Worm (Caenorhabditis elegans): ENCODE data around the gene C10A4.2.

C10A4.2 gene

ce11 chrX:7409030-7409429 lies 1.0 kb upstream of the C10A4.2 start:
- no peak for TF ChIP-seq unc-86 (tag; optimal IDR thresholded peaks at IDR 0.05)
- no peak for TF ChIP-seq ahr-1 (tag; optimal IDR thresholded peaks at IDR 0.05)

- TF ChIP-seq ceh-18 (tag; optimal IDR thresholded peaks at IDR 0.05) (no peak), dve-1 (tag; optimal IDR thresholded peaks at IDR 0.05) (no peak), ceh-19 (GFP tag; optimal IDR thresholded peaks at IDR 0.05) (no peak), sox-4 (tag; optimal IDR thresholded peaks at IDR 0.05) (no peak), ceh-22 (tag; optimal IDR thresholded peaks at IDR 0.05) (no peak), zip-5 (tag; optimal IDR thresholded peaks at IDR 0.05) (no peak), C38D4.7 (GFP tag; optimal IDR thresholded peaks at IDR 0.05) (no peak), unc-42 (tag; optimal IDR thresholded peaks at IDR 0.05) (no peak), hlh-30 (tag; optimal IDR thresholded peaks at IDR 0.05; ENCODE audit: insufficient read depth) (no peak), Y22D7AL.16 (tag; optimal IDR thresholded peaks at IDR 0.05) (no peak), fax-1 (tag; optimal IDR thresholded peaks at IDR 0.05) (no peak), pat-9 (tag; optimal IDR thresholded peaks at IDR 0.05) (no peak), lim-6 (tag; optimal IDR thresholded peaks at IDR 0.05) (no peak), tbx-7 (tag; optimal IDR thresholded peaks at IDR 0.05) (no peak), unc-3 (GFP tag; conservative IDR thresholded peaks at IDR 0.05) (no peak), unc-3 (tag; optimal IDR thresholded peaks at IDR 0.05) (no peak), eyg-1 (tag; optimal IDR thresholded peaks at IDR 0.05) (no peak), tbx-2 (tag; optimal IDR thresholded peaks at IDR 0.05) (no peak), unc-55 (GFP tag; optimal IDR thresholded peaks at IDR 0.05) (no peak), ceh-45 (GFP tag; IDR thresholded peaks at IDR 0.05) (no peak), ztf-16 (tag; optimal IDR thresholded peaks at IDR 0.05) (no peak)
Observed at ce11 chrX:7415420-7415819, 5.4 kb downstream of the C10A4.2 start, which contains the start of gene C10A4.7. TSS of gene C10A4.7 (minus strand) at chrX:7415520.

- no peak for TF ChIP-seq nfya-1 (tag; optimal IDR thresholded peaks at IDR 0.05)
- TF ChIP-seq unc-86 (tag; optimal IDR thresholded peaks at IDR 0.05) = no peak
- TF ChIP-seq ceh-9 (tag; optimal IDR thresholded peaks at IDR 0.05) = no peak
- no peak for TF ChIP-seq hlh-8 (tag; optimal IDR thresholded peaks at IDR 0.05)
- TF ChIP-seq C38D4.7 (GFP tag; optimal IDR thresholded peaks at IDR 0.05) = no peak
- TF ChIP-seq ztf-16 (tag; optimal IDR thresholded peaks at IDR 0.05) = no peak
- TF ChIP-seq ceh-45 (GFP tag; IDR thresholded peaks at IDR 0.05) = no peak
Observed at ce11 chrX:7416082-7416481, 6.0 kb downstream of the C10A4.2 start, which contains the start of gene C10A4.1. TSS of gene C10A4.1 (plus strand) at chrX:7416382.

ce11 chrX:7420571-7420970 lies 10.5 kb downstream of the C10A4.2 start, which contains the start of gene C10A4.9:
TSS of gene C10A4.9 (plus strand) at chrX:7420871.
- TF ChIP-seq lim-6 (tag; optimal IDR thresholded peaks at IDR 0.05) = no peak

ce11 chrX:7424813-7425212 lies 14.8 kb downstream of the C10A4.2 start, which contains the start of gene mnm-2:
TSS of gene mnm-2 (minus strand) at chrX:7424913.
- TF ChIP-seq ceh-6 (GFP tag; optimal IDR thresholded peaks at IDR 0.05) (no peak), K09A11.1 (tag; optimal IDR thresholded peaks at IDR 0.05; ENCODE audit: insufficient read depth) (no peak), npax-4 (tag; optimal IDR thresholded peaks at IDR 0.05) (no peak), nhr-232 (tag; optimal IDR thresholded peaks at IDR 0.05) (no peak), sox-2 (GFP tag; IDR thresholded peaks at IDR 0.05) (no peak), hlh-30 (tag; optimal IDR thresholded peaks at IDR 0.05; ENCODE audit: insufficient read depth) (no peak), ceh-34 (tag; optimal IDR thresholded peaks at IDR 0.05) (no peak), fax-1 (tag; optimal IDR thresholded peaks at IDR 0.05) (no peak), syd-9 (tag; optimal IDR thresholded peaks at IDR 0.05) (no peak), nfya-1 (tag; optimal IDR thresholded peaks at IDR 0.05) (no peak), pros-1 (tag; optimal IDR thresholded peaks at IDR 0.05) (no peak), ceh-18 (tag; optimal IDR thresholded peaks at IDR 0.05) (no peak), C08G9.2 (tag; optimal IDR thresholded peaks at IDR 0.05) (no peak)
